Fruit fly (Drosophila melanogaster) whole organism, embryonic: ENCODE data around the gene TfIIFbeta.

Experiments used
- Bgb ChIP-seq: fragments of 200-800 bp; sonication (Bioruptor generic); IDR thresholded peaks from 2 replicates; pipeline ENCODE4 v1.3.6; 2022; ENCODE audit warnings: missing biosample characterization, missing genetic modification characterization; ENCODE audit not compliant: partially characterized antibody
- CG10274 ChIP-seq: fragments of 200-800 bp; sonication (Bioruptor generic); optimal IDR thresholded peaks from 3 replicates; lab custom pipeline; 2017; ENCODE audit warnings: missing biosample characterization, mild to moderate bottlenecking, missing genetic modification characterization
- CG13123 ChIP-seq: fragments of 200-800 bp; sonication (Bioruptor generic); optimal IDR thresholded peaks from 2 replicates; lab custom pipeline; 2016; ENCODE audit warnings: missing biosample characterization, missing genetic modification characterization
- CG13424 ChIP-seq: fragments of 200-800 bp; sonication (Bioruptor generic); optimal IDR thresholded peaks from 2 replicates; lab custom pipeline; 2019; ENCODE audit warnings: missing biosample characterization, mild to moderate bottlenecking, missing genetic modification characterization, moderate library complexity
- CG14441 ChIP-seq: fragments of 200-800 bp; sonication (Bioruptor generic); IDR thresholded peaks from 2 replicates; pipeline ENCODE4 v1.3.6; 2022; ENCODE audit warnings: missing biosample characterization, missing genetic modification characterization
- CG14667 ChIP-seq: fragments of 200-800 bp; sonication (Bioruptor generic); IDR thresholded peaks from 2 replicates; pipeline ENCODE4 v1.3.6; 2022; ENCODE audit warnings: missing biosample characterization, missing genetic modification characterization
- CG15073 ChIP-seq: fragments of 200-800 bp; sonication (Bioruptor generic); optimal IDR thresholded peaks from 2 replicates; lab custom pipeline; 2016; ENCODE audit warnings: missing biosample characterization, missing genetic modification characterization
- CG15514 ChIP-seq: fragments of 200-800 bp; sonication (Bioruptor generic); optimal IDR thresholded peaks from 3 replicates; lab custom pipeline; 2017; ENCODE audit warnings: missing biosample characterization, missing genetic modification characterization, mild to moderate bottlenecking, moderate library complexity, missing genetic modification reagents
- CG17186 ChIP-seq: fragments of 200-800 bp; sonication (Bioruptor generic); optimal IDR thresholded peaks from 3 replicates; lab custom pipeline; 2017; ENCODE audit warnings: missing biosample characterization, missing genetic modification reagents, missing genetic modification characterization
- CG17361 ChIP-seq: fragments of 200-800 bp; sonication (Bioruptor generic); IDR thresholded peaks from 3 replicates; pipeline ENCODE4 v1.3.6; 2022; ENCODE audit warnings: missing biosample characterization, missing genetic modification characterization
- CG17385 ChIP-seq: fragments of 200-800 bp; sonication (Bioruptor generic); optimal IDR thresholded peaks from 3 replicates; lab custom pipeline; 2018; ENCODE audit warnings: missing biosample characterization, mild to moderate bottlenecking, missing genetic modification characterization
- CG18599 ChIP-seq: fragments of 200-800 bp; sonication (Bioruptor generic); optimal IDR thresholded peaks from 3 replicates; lab custom pipeline; 2017; ENCODE audit warnings: missing biosample characterization, missing genetic modification characterization, mild to moderate bottlenecking, moderate library complexity, missing genetic modification reagents
- CG30403 ChIP-seq: fragments of 200-800 bp; sonication (Bioruptor generic); optimal IDR thresholded peaks from 3 replicates; lab custom pipeline; 2016; ENCODE audit warnings: missing biosample characterization, missing genetic modification characterization
- CG31365 ChIP-seq: fragments of 200-800 bp; sonication (Bioruptor generic); optimal IDR thresholded peaks from 2 replicates; lab custom pipeline; 2018; ENCODE audit warnings: missing biosample characterization, mild to moderate bottlenecking, missing genetic modification characterization
- CG32772 ChIP-seq: fragments of 200-800 bp; sonication (Bioruptor generic); IDR thresholded peaks from 2 replicates; pipeline ENCODE4 v1.3.6; 2022; ENCODE audit warnings: missing biosample characterization, missing genetic modification characterization
- CG3281 ChIP-seq: fragments of 200-800 bp; sonication (Bioruptor generic); optimal IDR thresholded peaks from 3 replicates; lab custom pipeline; 2017; ENCODE audit warnings: missing biosample characterization, mild to moderate bottlenecking, missing genetic modification characterization
- CG7786 ChIP-seq: fragments of 200-800 bp; sonication (Bioruptor generic); optimal IDR thresholded peaks from 2 replicates; lab custom pipeline; 2016; ENCODE audit warnings: missing biosample characterization, missing genetic modification characterization
- CG9609 ChIP-seq: fragments of 200-800 bp; sonication (Bioruptor generic); optimal IDR thresholded peaks from 3 replicates; lab custom pipeline; 2016; ENCODE audit warnings: missing biosample characterization, missing genetic modification characterization
- CG9932 ChIP-seq: fragments of 200-800 bp; sonication (Bioruptor generic); IDR thresholded peaks from 2 replicates; pipeline ENCODE4 v1.3.6; 2022; ENCODE audit warnings: missing biosample characterization, missing genetic modification characterization
- D ChIP-seq, 2 experiments: fragments of 200-800 bp in 1 of 2; fragments of >200 bp in 1 of 2; sonication (Bioruptor generic) in 1 of 2; optimal IDR thresholded peaks; 2 replicates in 1 of 2; 3 replicates in 1 of 2; lab custom pipeline; 2017; ENCODE audit warnings: mild to moderate bottlenecking in 1 of 2, missing biosample characterization in 1 of 2, missing genetic modification characterization in 1 of 2, missing genetic modification reagents in 1 of 2
- Dbx ChIP-seq: fragments of 200-800 bp; sonication (Bioruptor generic); IDR thresholded peaks from 3 replicates; pipeline ENCODE4 v1.3.6; 2022; ENCODE audit warnings: missing biosample characterization, missing genetic modification characterization
- ERR ChIP-seq: fragments of 200-800 bp; sonication (Bioruptor generic); optimal IDR thresholded peaks from 2 replicates; lab custom pipeline; 2016; ENCODE audit warnings: missing biosample characterization, missing genetic modification characterization
- Ets97D ChIP-seq: fragments of 200-800 bp; sonication (Bioruptor generic); optimal IDR thresholded peaks from 3 replicates; lab custom pipeline; 2016; ENCODE audit warnings: missing biosample characterization, missing genetic modification characterization
- MTF-1 ChIP-seq: fragments of 200-800 bp; sonication (Bioruptor generic); optimal IDR thresholded peaks from 2 replicates; lab custom pipeline; 2018; ENCODE audit warnings: missing biosample characterization, mild to moderate bottlenecking, missing genetic modification characterization, borderline replicate concordance
- Rfx ChIP-seq: fragments of 200-800 bp; sonication (Bioruptor generic); IDR thresholded peaks from 2 replicates; pipeline ENCODE4 v1.3.6; 2022; ENCODE audit warnings: missing biosample characterization, missing genetic modification characterization
- Sin3A ChIP-seq: fragments of >200 bp; optimal IDR thresholded peaks from 2 replicates; lab custom pipeline; 2018
- chm ChIP-seq: fragments of 200-800 bp; sonication (Bioruptor generic); IDR thresholded peaks from 2 replicates; pipeline ENCODE4 v1.3.6; 2022; ENCODE audit warnings: missing biosample characterization, missing genetic modification characterization
- gsb-n ChIP-seq: fragments of 200-800 bp; sonication (Bioruptor generic); optimal IDR thresholded peaks from 3 replicates; lab custom pipeline; 2018; ENCODE audit warnings: missing biosample characterization, mild to moderate bottlenecking, missing genetic modification characterization
- inv ChIP-seq: fragments of 200-800 bp; sonication (Bioruptor generic); IDR thresholded peaks from 2 replicates; pipeline ENCODE4 v1.3.6; 2022; ENCODE audit warnings: missing biosample characterization, missing genetic modification characterization; ENCODE audit not compliant: partially characterized antibody
- ken ChIP-seq: fragments of 200-800 bp; sonication (Bioruptor generic); IDR thresholded peaks from 3 replicates; pipeline ENCODE4 v1.3.6; 2022; ENCODE audit warnings: missing biosample characterization, missing genetic modification characterization
- lab ChIP-seq: fragments of 200-800 bp; sonication (Bioruptor generic); optimal IDR thresholded peaks from 3 replicates; lab custom pipeline; 2017; ENCODE audit warnings: missing biosample characterization, missing genetic modification characterization, mild to moderate bottlenecking, moderate library complexity, missing genetic modification reagents
- nau ChIP-seq: fragments of 200-800 bp; sonication (Bioruptor generic); optimal IDR thresholded peaks from 3 replicates; lab custom pipeline; 2017; ENCODE audit warnings: missing biosample characterization, mild to moderate bottlenecking, missing genetic modification characterization, missing genetic modification reagents
- pan ChIP-seq, 4 experiments: fragments of >200 bp in 3 of 4; fragments of 200-800 bp in 1 of 4; sonication (Bioruptor generic) in 1 of 4; optimal IDR thresholded peaks in 3 of 4; IDR thresholded peaks in 1 of 4; 2 replicates each; pipeline versions ENCODE4 v1.3.6 to Lab custom; 2017 to 2022; ENCODE audit warnings: missing biosample characterization in 2 of 4, missing genetic modification characterization in 2 of 4, mixed read lengths in 1 of 4
- peb ChIP-seq: fragments of 200-800 bp; sonication (Bioruptor generic); IDR thresholded peaks from 2 replicates; pipeline ENCODE4 v1.3.6; 2022; ENCODE audit warnings: missing biosample characterization, missing genetic modification characterization
- pho ChIP-seq: fragments of 200-800 bp; sonication (Bioruptor generic); optimal IDR thresholded peaks from 2 replicates; lab custom pipeline; 2016; ENCODE audit warnings: missing biosample characterization, missing genetic modification characterization
- pros ChIP-seq: fragments of 200-800 bp; sonication (Bioruptor generic); optimal IDR thresholded peaks from 3 replicates; lab custom pipeline; 2019; ENCODE audit warnings: missing biosample characterization, mild to moderate bottlenecking, missing genetic modification characterization, moderate library complexity
- ro ChIP-seq: fragments of 200-800 bp; sonication (Bioruptor generic); IDR thresholded peaks from 2 replicates; pipeline ENCODE4 v1.3.6; 2022; ENCODE audit warnings: missing biosample characterization, missing genetic modification characterization
- shn ChIP-seq: fragments of 200-800 bp; sonication (Bioruptor generic); optimal IDR thresholded peaks from 3 replicates; lab custom pipeline; 2016; ENCODE audit warnings: missing biosample characterization, missing genetic modification characterization
- sob ChIP-seq: fragments of 200-800 bp; sonication (Bioruptor generic); IDR thresholded peaks from 2 replicates; pipeline ENCODE4 v1.3.6; 2022; ENCODE audit warnings: missing biosample characterization, missing genetic modification characterization
- tin ChIP-seq: fragments of 200-800 bp; sonication (Bioruptor generic); optimal IDR thresholded peaks from 3 replicates; lab custom pipeline; 2016; ENCODE audit warnings: missing biosample characterization, missing genetic modification characterization

The TfIIFbeta gene

DNA sequence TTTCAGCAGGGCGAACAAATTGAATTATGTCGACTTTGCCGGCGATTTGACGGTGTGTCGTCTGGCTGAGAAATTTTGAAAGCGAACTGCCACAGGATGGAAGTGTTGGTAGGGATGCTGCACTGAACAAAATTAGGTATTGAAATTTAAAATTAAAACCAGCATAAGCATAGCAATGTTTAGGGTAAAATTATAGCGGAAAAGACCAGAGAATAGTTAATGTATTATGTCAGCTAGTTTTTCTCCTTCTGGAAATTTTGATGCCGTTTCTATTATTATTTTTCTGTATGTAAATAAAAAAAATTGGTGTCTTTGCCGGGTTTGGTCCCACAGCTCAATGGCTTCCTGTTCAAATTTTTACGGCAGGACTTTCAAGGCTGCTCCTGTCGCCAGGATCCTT lies 40.9 kb downstream of the TfIIFbeta start (continued):
- TF ChIP-seq MTF-1 (GFP tag; lab: Kevin White, UChicago) (no peak), CG13424 (tag; lab: Kevin White, UChicago) (no peak), CG9932 (no peak), Ets97D (GFP tag; lab: Kevin White, UChicago) (no peak), Rfx (GFP tag; lab: Robert Waterston, UW) (0 out of 2 replicates have a peak, but pooled peaks have one; percentile 30), CG14667 (GFP tag; lab: Robert Waterston, UW) (no peak), ken (GFP tag; lab: Robert Waterston, UW) (no peak), gsb-n (no peak), shn (no peak), tin (GFP tag; lab: Kevin White, UChicago) (no peak), inv (GFP tag; lab: Robert Waterston, UW) (no peak), CG31365 (tag; lab: Kevin White, UChicago) (no peak), CG17186 (GFP tag; lab: Kevin White, UChicago) (no peak), sob (GFP tag; lab: Robert Waterston, UW) (0 out of 2 replicates have a peak, but pooled peaks have one; percentile 23), CG7786 (no peak), CG3281 (GFP tag; lab: Kevin White, UChicago) (peak; percentile 24), CG17361 (GFP tag; lab: Robert Waterston, UW) (no peak), Bgb (no peak), pros (GFP tag; lab: Kevin White, UChicago) (no peak), nau (GFP tag; lab: Kevin White, UChicago) (no peak), chm (GFP tag; lab: Robert Waterston, UW) (no peak), CG9609 (GFP tag; lab: Kevin White, UChicago) (no peak), CG15073 (GFP tag; lab: Kevin White, UChicago) (no peak), CG15514 (GFP tag; lab: Kevin White, UChicago) (peak; percentile 9), ERR (no peak), CG10274 (GFP tag; lab: Kevin White, UChicago) (no peak), CG17385 (GFP tag; lab: Kevin White, UChicago) (no peak), pan (optimal IDR thresholded peaks at IDR 0.05; lab: Kevin White, UChicago) (no peak), pan (GFP tag; optimal IDR thresholded peaks at IDR 0.05 in 1 of 2, IDR thresholded peaks at IDR 0.05 in 1 of 2) (no peak), ro (no peak), lab (peak; percentile 58), pho (GFP tag; lab: Kevin White, UChicago) (no peak), D (optimal IDR thresholded peaks at IDR 0.05; lab: Kevin White, UChicago) (no peak), D (GFP tag; optimal IDR thresholded peaks at IDR 0.05; lab: Kevin White, UChicago) (no peak), CG14441 (GFP tag; lab: Robert Waterston, UW) (no peak), peb (GFP tag; lab: Robert Waterston, UW) (no peak), Dbx (GFP tag; lab: Robert Waterston, UW) (no peak), CG30403 (no peak), Sin3A (lab: Kevin White, UChicago) (no peak), CG13123 (no peak), CG18599 (GFP tag; lab: Kevin White, UChicago) (peak; percentile 68), CG32772 (GFP tag; lab: Robert Waterston, UW) (no peak)
